Worm (Caenorhabditis elegans) whole organism, L4 larva: ENCODE results near the gene C56C10.9.

Source experiments
- F10B5.3 ChIP-seq: sonication (generic microtip); optimal IDR thresholded peaks from 2 replicates; lab custom pipeline; 2016; ENCODE audit warnings: mild to moderate bottlenecking, missing genetic modification characterization, missing compliant biosample characterization
- F26F4.8 ChIP-seq: fragments of 200-800 bp; sonication (Bioruptor generic); conservative IDR thresholded peaks from 2 replicates; pipeline ENCODE4 v1.3.6; 2022; ENCODE audit warnings: missing genetic modification characterization, missing compliant biosample characterization
- R02D3.7 ChIP-seq: fragments of 150-350 bp; sonication (generic microtip); optimal IDR thresholded peaks from 3 replicates; lab custom pipeline; 2014; ENCODE audit warnings: missing biosample characterization, missing genetic modification characterization
- ZK546.5 ChIP-seq, 2 experiments: sonication (generic microtip); optimal IDR thresholded peaks; 2 replicates each; lab custom pipeline; 2017; ENCODE audit warnings: missing biosample characterization in 2 of 2, missing genetic modification characterization in 2 of 2
- aly-2 ChIP-seq: sonication (generic microtip); optimal IDR thresholded peaks from 2 replicates; lab custom pipeline; 2018; ENCODE audit warnings: missing biosample characterization, missing genetic modification characterization
- arid-1 ChIP-seq: fragments of 200-800 bp; sonication (Bioruptor generic); conservative IDR thresholded peaks from 2 replicates; pipeline ENCODE4 v1.3.6; 2022; ENCODE audit warnings: missing genetic modification reagents, missing genetic modification characterization, missing compliant biosample characterization
- ceh-20 ChIP-seq: fragments of 200-800 bp; sonication (Bioruptor generic); IDR thresholded peaks from 2 replicates; pipeline ENCODE4 v1.3.6; 2022; ENCODE audit warnings: missing genetic modification reagents, missing genetic modification characterization, missing compliant biosample characterization
- ceh-28 ChIP-seq: fragments of 150-350 bp; optimal IDR thresholded peaks from 2 replicates; lab custom pipeline; 2014; ENCODE audit warnings: missing biosample characterization, missing genetic modification reagents, missing genetic modification characterization
- ceh-62 ChIP-seq: sonication (generic microtip); optimal IDR thresholded peaks from 2 replicates; lab custom pipeline; 2017; ENCODE audit warnings: missing biosample characterization, missing genetic modification characterization
- cey-2 ChIP-seq: sonication (generic microtip); optimal IDR thresholded peaks from 3 replicates; lab custom pipeline; 2017; ENCODE audit warnings: missing genetic modification characterization, mild to moderate bottlenecking, missing compliant biosample characterization, antibody characterized with exemption, borderline replicate concordance; ENCODE audit not compliant: insufficient read depth
- ctbp-1 ChIP-seq: fragments of 200-800 bp; sonication (Bioruptor generic); IDR thresholded peaks from 2 replicates; pipeline ENCODE4 v1.3.6; 2022; ENCODE audit warnings: missing genetic modification reagents, missing genetic modification characterization, missing compliant biosample characterization
- daf-12 ChIP-seq: fragments of 150-350 bp; optimal IDR thresholded peaks from 2 replicates; lab custom pipeline; 2014; ENCODE audit warnings: missing biosample characterization, missing genetic modification reagents, missing genetic modification characterization
- daf-16 ChIP-seq, 3 experiments: sonication (generic microtip); optimal IDR thresholded peaks; 2 replicates each; lab custom pipeline; 2016 to 2017; ENCODE audit warnings: missing genetic modification characterization in 3 of 3, missing genetic modification reagents in 3 of 3, mild to moderate bottlenecking in 2 of 3, missing compliant biosample characterization in 2 of 3, missing biosample characterization in 1 of 3, moderate library complexity in 1 of 3
- dmd-6 ChIP-seq: fragments of 200-800 bp; sonication (Bioruptor generic); IDR thresholded peaks from 2 replicates; pipeline ENCODE4 v1.3.6; 2022; ENCODE audit warnings: missing genetic modification reagents, missing genetic modification characterization, missing compliant biosample characterization
- dve-1 ChIP-seq: sonication (generic microtip); optimal IDR thresholded peaks from 2 replicates; lab custom pipeline; 2017; ENCODE audit warnings: antibody characterized with exemption, mild to moderate bottlenecking, missing genetic modification characterization, missing compliant biosample characterization; ENCODE audit not compliant: insufficient read depth
- hlh-11 ChIP-seq: fragments of 200-800 bp; sonication (Bioruptor generic); optimal IDR thresholded peaks from 2 replicates; lab custom pipeline; 2018; ENCODE audit warnings: mild to moderate bottlenecking, missing genetic modification characterization, missing compliant biosample characterization
- hlh-30 ChIP-seq: sonication (generic microtip); optimal IDR thresholded peaks from 2 replicates; lab custom pipeline; 2017; ENCODE audit warnings: antibody characterized with exemption, mild to moderate bottlenecking, missing genetic modification characterization, missing compliant biosample characterization; ENCODE audit not compliant: insufficient read depth
- jun-1 ChIP-seq: fragments of 150-350 bp; optimal IDR thresholded peaks from 2 replicates; lab custom pipeline; 2014; ENCODE audit warnings: missing biosample characterization, missing genetic modification reagents, missing genetic modification characterization
- lim-7 ChIP-seq: fragments of 200-800 bp; sonication (Bioruptor generic); IDR thresholded peaks from 2 replicates; pipeline ENCODE4 v1.3.6; 2022; ENCODE audit warnings: missing genetic modification characterization, missing compliant biosample characterization
- lin-39 ChIP-seq: fragments of 150-350 bp; optimal IDR thresholded peaks from 2 replicates; lab custom pipeline; 2014; ENCODE audit warnings: missing biosample characterization, missing genetic modification reagents, missing genetic modification characterization
- lir-3 ChIP-seq: sonication (generic microtip); optimal IDR thresholded peaks from 2 replicates; lab custom pipeline; 2016; ENCODE audit warnings: mild to moderate bottlenecking, missing genetic modification characterization, missing compliant biosample characterization
- madf-9 ChIP-seq: fragments of 200-800 bp; sonication (Bioruptor generic); conservative IDR thresholded peaks from 2 replicates; pipeline ENCODE4 v1.3.6; 2022; ENCODE audit warnings: missing genetic modification reagents, missing genetic modification characterization, missing compliant biosample characterization
- mdl-1 ChIP-seq, 2 experiments: fragments of 150-350 bp in 1 of 2; sonication (generic microtip) in 1 of 2; optimal IDR thresholded peaks; 2 replicates each; lab custom pipeline; 2014 to 2017; ENCODE audit warnings: missing biosample characterization in 2 of 2, missing genetic modification characterization in 2 of 2
- mdt-29 ChIP-seq: fragments of 200-800 bp; sonication (Bioruptor generic); IDR thresholded peaks from 2 replicates; pipeline ENCODE4 v1.3.6; 2022; ENCODE audit warnings: missing genetic modification reagents, missing genetic modification characterization, missing compliant biosample characterization
- nhr-102 ChIP-seq: sonication (generic microtip); optimal IDR thresholded peaks from 2 replicates; lab custom pipeline; 2016; ENCODE audit warnings: mild to moderate bottlenecking, missing genetic modification characterization, moderate library complexity, missing compliant biosample characterization
- nhr-28 ChIP-seq: fragments of 150-350 bp; optimal IDR thresholded peaks from 2 replicates; lab custom pipeline; 2014; ENCODE audit warnings: missing biosample characterization, missing genetic modification characterization
- nhr-6 ChIP-seq: fragments of 150-350 bp; optimal IDR thresholded peaks from 2 replicates; lab custom pipeline; 2014; ENCODE audit warnings: missing biosample characterization, missing genetic modification characterization
- nhr-77 ChIP-seq: fragments of 150-350 bp; optimal IDR thresholded peaks from 2 replicates; lab custom pipeline; 2014; ENCODE audit warnings: missing biosample characterization, missing genetic modification characterization
- pha-4 ChIP-seq, 2 experiments: fragments of 150-350 bp in 1 of 2; fragments of 200-800 bp in 1 of 2; sonication (Bioruptor generic) in 1 of 2; IDR thresholded peaks in 1 of 2; optimal IDR thresholded peaks in 1 of 2; 2 replicates each; pipeline versions ENCODE4 v1.3.6 to Lab custom; 2014 to 2022; ENCODE audit warnings: missing genetic modification characterization in 2 of 2, missing genetic modification reagents in 2 of 2, missing biosample characterization in 1 of 2, missing compliant biosample characterization in 1 of 2
- php-3 ChIP-seq: fragments of 200-800 bp; sonication (Bioruptor generic); IDR thresholded peaks from 2 replicates; pipeline ENCODE4 v1.3.6; 2022; ENCODE audit warnings: missing genetic modification reagents, missing genetic modification characterization, missing compliant biosample characterization
- pqm-1 ChIP-seq: sonication (generic microtip); optimal IDR thresholded peaks from 2 replicates; lab custom pipeline; 2017; ENCODE audit warnings: missing biosample characterization, missing genetic modification characterization
- skn-1 ChIP-seq: fragments of 150-350 bp; optimal IDR thresholded peaks from 2 replicates; lab custom pipeline; 2014; ENCODE audit warnings: missing biosample characterization, missing genetic modification characterization
- snpc-1.2 ChIP-seq: fragments of 200-800 bp; sonication (Bioruptor generic); IDR thresholded peaks from 2 replicates; pipeline ENCODE4 v1.3.6; 2022; ENCODE audit warnings: missing genetic modification reagents, missing genetic modification characterization, missing compliant biosample characterization
- spr-3 ChIP-seq: fragments of 200-800 bp; sonication (Bioruptor generic); optimal IDR thresholded peaks from 2 replicates; lab custom pipeline; 2018; ENCODE audit warnings: mild to moderate bottlenecking, missing genetic modification characterization, missing compliant biosample characterization
- unc-130 ChIP-seq: sonication (generic microtip); optimal IDR thresholded peaks from 2 replicates; lab custom pipeline; 2016; ENCODE audit warnings: missing genetic modification reagents, missing genetic modification characterization, missing compliant biosample characterization
- unc-39 ChIP-seq: sonication (generic microtip); optimal IDR thresholded peaks from 2 replicates; lab custom pipeline; 2017; ENCODE audit warnings: missing biosample characterization, missing genetic modification characterization
- zfp-2 ChIP-seq: sonication (generic microtip); optimal IDR thresholded peaks from 2 replicates; lab custom pipeline; 2016; ENCODE audit warnings: mild to moderate bottlenecking, missing genetic modification characterization, missing compliant biosample characterization
- ztf-7 ChIP-seq: fragments of 150-350 bp; optimal IDR thresholded peaks from 2 replicates; lab custom pipeline; 2014; ENCODE audit warnings: missing biosample characterization, missing genetic modification characterization

Gene C56C10.9

DNA sequence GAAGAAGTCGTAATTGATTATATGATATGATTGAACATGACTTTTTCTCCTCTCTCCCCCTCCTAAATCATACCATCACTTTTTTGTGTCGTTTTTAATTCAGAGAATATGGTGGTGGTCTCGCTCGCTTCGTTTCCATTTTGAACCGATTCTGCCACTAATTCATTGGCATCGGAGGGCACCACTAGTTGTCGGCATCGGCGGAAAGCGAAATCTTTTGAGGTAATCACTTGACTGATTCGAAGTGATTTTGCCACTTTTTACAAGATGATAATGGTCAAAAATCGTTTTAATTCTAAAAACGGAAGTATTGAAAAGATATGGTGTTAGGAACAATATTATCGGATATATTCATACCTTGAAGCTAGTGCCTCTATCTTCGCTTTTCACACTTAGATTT lies 24.6 kb upstream of the C56C10.9 start, which contains the start of gene klf-3:
klf-3 (plus strand) TSS at position 109 of the 400 bp plus-strand sequence.
- no peak for TF ChIP-seq lim-7
- no peak for TF ChIP-seq snpc-1.2
- no peak for TF ChIP-seq cey-2 (tag; lab: Kevin White, UChicago)
- TF ChIP-seq F26F4.8 (GFP tag; lab: Robert Waterston, UW), result no peak
- TF ChIP-seq unc-39 (tag; lab: Kevin White, UChicago), result no peak
- no peak for TF ChIP-seq ZK546.5 (tag; optimal IDR thresholded peaks at IDR 0.05; lab: Kevin White, UChicago)
- no peak for TF ChIP-seq mdt-29 (GFP tag; lab: Robert Waterston, UW)
- TF ChIP-seq ceh-28 (tag; lab: Kevin White, UChicago), result no peak
- TF ChIP-seq dve-1 (tag; lab: Kevin White, UChicago), result no peak
- TF ChIP-seq zfp-2 (tag; lab: Kevin White, UChicago), result no peak
- TF ChIP-seq ctbp-1 (GFP tag; lab: Robert Waterston, UW), result no peak
- TF ChIP-seq pha-4 (GFP tag; IDR thresholded peaks at IDR 0.05; lab: Robert Waterston, UW), result no peak
- TF ChIP-seq pha-4 (tag; optimal IDR thresholded peaks at IDR 0.05; lab: Kevin White, UChicago), result no peak
- TF ChIP-seq jun-1 (tag; lab: Kevin White, UChicago), result no peak
- no peak for TF ChIP-seq aly-2 (tag; lab: Kevin White, UChicago)
- TF ChIP-seq F10B5.3, result no peak

DNA sequence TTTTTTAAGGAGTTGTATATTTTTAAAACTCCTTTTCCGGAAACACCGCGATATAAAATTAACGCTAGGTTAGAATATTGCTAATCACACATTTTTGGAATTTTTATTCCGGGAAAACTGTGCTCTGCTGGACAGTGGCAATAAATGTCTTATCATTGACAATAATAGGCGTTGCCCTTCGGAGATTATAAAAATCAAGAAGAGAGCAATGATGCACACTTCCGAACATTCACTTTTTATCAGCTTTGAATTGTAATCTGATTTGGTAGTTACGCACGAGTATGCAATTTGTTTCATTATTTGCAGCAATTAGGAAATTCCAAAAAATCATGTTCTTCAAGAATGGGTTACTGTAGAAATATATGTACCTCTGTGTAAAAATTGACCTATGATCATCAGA lies 24.0 kb upstream of the C56C10.9 start:
- no peak for TF ChIP-seq hlh-30 (tag; lab: Kevin White, UChicago)
- peak; percentile 1 for TF ChIP-seq nhr-77
- TF ChIP-seq nhr-102 (tag; lab: Kevin White, UChicago), result peak; percentile 1
- no peak for TF ChIP-seq lir-3 (tag; lab: Kevin White, UChicago)
- no peak for TF ChIP-seq R02D3.7 (tag; lab: Kevin White, UChicago)
- no peak for TF ChIP-seq arid-1
- no peak for TF ChIP-seq madf-9 (GFP tag; lab: Robert Waterston, UW)
- no peak for TF ChIP-seq ztf-7 (tag; lab: Kevin White, UChicago)
- TF ChIP-seq nhr-28, result peak; percentile 61
- no peak for TF ChIP-seq jun-1 (tag; lab: Kevin White, UChicago)
- no peak for TF ChIP-seq daf-16 (GFP tag; optimal IDR thresholded peaks at IDR 0.05; lab: Kevin White, UChicago)
- TF ChIP-seq daf-16 (tag; optimal IDR thresholded peaks at IDR 0.05; lab: Kevin White, UChicago), result peak; percentile 46
- no peak for TF ChIP-seq ceh-20 (GFP tag; lab: Robert Waterston, UW)
- TF ChIP-seq nhr-6 (tag; lab: Kevin White, UChicago), result no peak
- TF ChIP-seq aly-2 (tag; lab: Kevin White, UChicago), result no peak
- TF ChIP-seq dmd-6 (GFP tag; lab: Robert Waterston, UW), result peak; percentile 62; the same call in 1 of the 2 replicates
- TF ChIP-seq ceh-62 (tag; lab: Kevin White, UChicago), result no peak
- TF ChIP-seq php-3 (GFP tag; lab: Robert Waterston, UW), result no peak
- TF ChIP-seq spr-3, result no peak
- TF ChIP-seq mdl-1 (tag; optimal IDR thresholded peaks at IDR 0.05; lab: Kevin White, UChicago), result no peak
- TF ChIP-seq hlh-11 (tag; lab: Kevin White, UChicago), result peak; percentile 36
- no peak for TF ChIP-seq lin-39 (tag; lab: Kevin White, UChicago)
- TF ChIP-seq pqm-1 (tag; lab: Kevin White, UChicago), result peak; percentile 67
- no peak for TF ChIP-seq daf-12
- no peak for TF ChIP-seq unc-130 (GFP tag; lab: Kevin White, UChicago)
- TF ChIP-seq skn-1 (tag; lab: Kevin White, UChicago), result no peak
